Worm (Caenorhabditis elegans) whole organism, early embryonic: ENCODE measurements around the gene C05C9.3.

ENCODE experiments used
- B0310.2 ChIP-seq: sonication (generic microtip); optimal IDR thresholded peaks from 2 replicates; lab custom pipeline; 2016; ENCODE audit warnings: mild to moderate bottlenecking, missing genetic modification characterization, missing compliant biosample characterization
- F13C5.2 ChIP-seq: sonication (generic microtip); optimal IDR thresholded peaks from 2 replicates; lab custom pipeline; 2017; ENCODE audit warnings: mild to moderate bottlenecking, missing genetic modification characterization, inconsistent platforms, missing compliant biosample characterization
- aly-1 ChIP-seq: sonication (generic microtip); optimal IDR thresholded peaks from 2 replicates; lab custom pipeline; 2016; ENCODE audit warnings: missing genetic modification characterization, missing compliant biosample characterization
- ama-1 ChIP-seq: fragments of 150-350 bp; optimal IDR thresholded peaks from 2 replicates; lab custom pipeline; 2014
- ceh-13 ChIP-seq: fragments of 200-800 bp; sonication (Bioruptor generic); optimal IDR thresholded peaks from 2 replicates; lab custom pipeline; 2018; ENCODE audit warnings: mild to moderate bottlenecking, missing genetic modification characterization, missing compliant biosample characterization
- ceh-36 ChIP-seq: sonication (generic microtip); optimal IDR thresholded peaks from 2 replicates; lab custom pipeline; 2016; ENCODE audit warnings: missing genetic modification characterization, inconsistent platforms, missing compliant biosample characterization
- ets-7 ChIP-seq: sonication (generic microtip); optimal IDR thresholded peaks from 2 replicates; lab custom pipeline; 2016; ENCODE audit warnings: missing genotype, missing genetic modification characterization, missing compliant biosample characterization
- flt-1 ChIP-seq: fragments of 200-800 bp; sonication (Bioruptor generic); IDR thresholded peaks from 2 replicates; pipeline ENCODE4 v1.3.6; 2022; ENCODE audit warnings: missing genetic modification characterization, missing compliant biosample characterization
- hmbx-1 ChIP-seq: sonication (generic microtip); optimal IDR thresholded peaks from 2 replicates; lab custom pipeline; 2016; ENCODE audit warnings: mild to moderate bottlenecking, missing genetic modification characterization, missing compliant biosample characterization
- hmg-4 ChIP-seq: fragments of 200-800 bp; sonication (Bioruptor generic); optimal IDR thresholded peaks from 2 replicates; lab custom pipeline; 2018; ENCODE audit warnings: mild to moderate bottlenecking, missing genetic modification characterization, missing compliant biosample characterization
- hnd-1 ChIP-seq: sonication (generic microtip); optimal IDR thresholded peaks from 2 replicates; lab custom pipeline; 2016; ENCODE audit warnings: missing genetic modification characterization, missing compliant biosample characterization
- pes-1 ChIP-seq: fragments of 200-800 bp; sonication (Bioruptor generic); IDR thresholded peaks from 2 replicates; pipeline ENCODE4 v1.3.6; 2022; ENCODE audit warnings: missing genetic modification reagents, missing genetic modification characterization, missing compliant biosample characterization
- scrt-1 ChIP-seq: fragments of 200-800 bp; sonication (Bioruptor generic); IDR thresholded peaks from 2 replicates; pipeline ENCODE4 v1.3.6; 2022; ENCODE audit warnings: missing genetic modification characterization, missing compliant biosample characterization
- sea-1 ChIP-seq: fragments of 200-800 bp; sonication (Bioruptor generic); conservative IDR thresholded peaks from 2 replicates; pipeline ENCODE4 v1.3.6; 2022; ENCODE audit warnings: missing genetic modification characterization, missing compliant biosample characterization
- tbx-11 ChIP-seq: fragments of 200-800 bp; sonication (Bioruptor generic); IDR thresholded peaks from 2 replicates; pipeline ENCODE4 v1.3.6; 2022; ENCODE audit warnings: missing genetic modification characterization, missing compliant biosample characterization
- tbx-37 ChIP-seq: fragments of 200-800 bp; sonication (Bioruptor generic); conservative IDR thresholded peaks from 2 replicates; pipeline ENCODE4 v1.3.6; 2022; ENCODE audit warnings: missing genetic modification reagents, missing genetic modification characterization, missing compliant biosample characterization
- tra-4 ChIP-seq: sonication (generic microtip); optimal IDR thresholded peaks from 2 replicates; lab custom pipeline; 2017; ENCODE audit warnings: missing genetic modification characterization, missing compliant biosample characterization

The C05C9.3 gene

ce11 chrX:11136988-11137387, 15.6 kb downstream of the C05C9.3 start:
- no peak for TF ChIP-seq tbx-11

- no peak for TF ChIP-seq tbx-11
- TF ChIP-seq scrt-1 (GFP tag; lab: Robert Waterston, UW), result no peak
- no peak for TF ChIP-seq sea-1 (GFP tag; lab: Robert Waterston, UW)
- TF ChIP-seq hmbx-1 (tag; lab: Kevin White, UChicago), result no peak
- no peak for TF ChIP-seq pes-1
- TF ChIP-seq ama-1 (lab: Kevin White, UChicago), result no peak
- TF ChIP-seq ceh-13, result no peak
- TF ChIP-seq tbx-37 (GFP tag; lab: Robert Waterston, UW), result no peak
- TF ChIP-seq B0310.2 (tag; lab: Kevin White, UChicago), result no peak
- no peak for TF ChIP-seq ets-7
- no peak for TF ChIP-seq F13C5.2 (tag; lab: Kevin White, UChicago)
- TF ChIP-seq hmg-4 (GFP tag; lab: Kevin White, UChicago), result no peak
- no peak for TF ChIP-seq ceh-36 (tag; lab: Kevin White, UChicago)
- TF ChIP-seq flt-1, result no peak
- no peak for TF ChIP-seq hnd-1 (tag; lab: Kevin White, UChicago)
Measured at ce11 chrX:11134750-11135394, 17.7 kb downstream of the C05C9.3 start.

- TF ChIP-seq ama-1 (lab: Kevin White, UChicago) (no peak), tbx-11 (no peak), tra-4 (no peak), ceh-36 (tag; lab: Kevin White, UChicago) (no peak), hnd-1 (tag; lab: Kevin White, UChicago) (no peak), ceh-13 (no peak), aly-1 (tag; lab: Kevin White, UChicago) (no peak), tbx-37 (GFP tag; lab: Robert Waterston, UW) (no peak), hmg-4 (GFP tag; lab: Kevin White, UChicago) (no peak), pes-1 (no peak)
Measured at ce11 chrX:11132260-11132659, 20.4 kb downstream of the C05C9.3 start.

DNA sequence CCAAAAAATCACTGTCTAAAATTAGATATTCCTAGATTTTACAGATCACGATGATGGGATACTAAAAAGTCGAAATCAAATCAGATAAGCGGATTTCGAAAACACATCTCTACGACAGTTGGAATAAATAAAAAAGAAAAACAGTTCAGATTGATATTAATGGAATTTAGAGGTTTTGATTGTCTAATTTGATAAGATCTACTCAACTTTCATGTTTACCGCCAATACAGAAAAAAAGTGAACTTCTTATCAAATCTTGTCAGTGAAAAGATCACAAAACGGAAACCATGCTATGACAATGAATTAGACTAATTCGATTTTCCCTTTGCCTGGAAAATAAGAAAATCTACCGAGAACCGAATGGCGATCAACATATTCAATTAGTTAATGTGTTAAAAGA, 26.4 kb downstream of the C05C9.3 start:
- TF ChIP-seq ama-1 (lab: Kevin White, UChicago) (no peak), sea-1 (GFP tag; lab: Robert Waterston, UW) (no peak), scrt-1 (GFP tag; lab: Robert Waterston, UW) (no peak), pes-1 (no peak), ceh-13 (no peak), ceh-36 (tag; lab: Kevin White, UChicago) (no peak), tra-4 (no peak), tbx-37 (GFP tag; lab: Robert Waterston, UW) (no peak), hmg-4 (GFP tag; lab: Kevin White, UChicago) (no peak), hmbx-1 (tag; lab: Kevin White, UChicago) (no peak), aly-1 (tag; lab: Kevin White, UChicago) (no peak), F13C5.2 (tag; lab: Kevin White, UChicago) (no peak), flt-1 (no peak), hnd-1 (tag; lab: Kevin White, UChicago) (no peak), tbx-11 (no peak), ets-7 (no peak)

DNA sequence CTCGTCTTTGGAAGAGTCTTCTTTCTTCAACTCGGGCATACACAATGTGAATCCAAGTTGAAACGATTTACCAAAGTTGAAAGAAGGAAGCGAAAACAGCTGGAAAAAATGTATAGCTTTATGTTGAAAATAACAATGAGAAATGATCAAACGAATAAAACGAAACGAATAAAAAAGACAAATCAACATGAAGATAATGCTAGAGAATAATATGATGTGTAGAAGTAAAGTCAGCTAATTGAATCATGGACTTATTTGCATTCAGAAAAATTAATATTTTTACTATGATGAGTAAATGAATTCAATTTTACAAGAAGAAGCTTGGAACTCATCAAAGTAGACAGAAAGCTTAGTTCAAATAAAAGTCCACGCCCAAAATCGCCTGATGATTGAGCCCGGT, 27.1 kb downstream of the C05C9.3 start, which contains the start of gene alr-1:
TSS of gene alr-1 (minus strand) at position 101 of the 400 bp plus-strand sequence.
- TF ChIP-seq F13C5.2 (tag; lab: Kevin White, UChicago), result no peak
- no peak for TF ChIP-seq aly-1 (tag; lab: Kevin White, UChicago)
- no peak for TF ChIP-seq ets-7
- TF ChIP-seq hmbx-1 (tag; lab: Kevin White, UChicago), result no peak
- TF ChIP-seq ceh-13, result no peak
- TF ChIP-seq sea-1 (GFP tag; lab: Robert Waterston, UW), result no peak
- no peak for TF ChIP-seq ceh-36 (tag; lab: Kevin White, UChicago)
- TF ChIP-seq B0310.2 (tag; lab: Kevin White, UChicago), result no peak
- TF ChIP-seq tbx-11, result no peak
- no peak for TF ChIP-seq ama-1 (lab: Kevin White, UChicago)
- no peak for TF ChIP-seq tra-4
- TF ChIP-seq flt-1, result no peak
- TF ChIP-seq scrt-1 (GFP tag; lab: Robert Waterston, UW), result no peak
- no peak for TF ChIP-seq hmg-4 (GFP tag; lab: Kevin White, UChicago)
- TF ChIP-seq pes-1, result no peak
- no peak for TF ChIP-seq tbx-37 (GFP tag; lab: Robert Waterston, UW)

DNA sequence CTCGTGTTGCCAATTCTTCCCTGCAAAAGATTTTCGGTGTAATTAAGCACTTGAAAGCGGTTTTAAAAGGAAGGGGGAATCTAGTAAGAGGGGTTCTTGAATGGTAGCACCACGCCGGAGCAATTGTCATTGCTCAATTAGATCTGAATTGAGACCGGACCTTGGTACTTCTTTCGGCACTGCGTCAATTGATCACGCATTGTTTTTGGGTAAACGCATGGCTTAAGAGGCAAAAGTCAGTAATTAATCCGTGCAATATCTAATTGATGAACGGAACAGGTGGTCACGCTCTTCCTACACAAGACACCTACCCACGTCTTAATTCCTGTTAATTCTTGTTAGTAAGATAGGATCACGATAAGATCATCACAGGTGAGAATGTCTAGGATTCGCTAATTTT, 28.6 kb downstream of the C05C9.3 start:
- TF ChIP-seq hmbx-1 (tag; lab: Kevin White, UChicago), result no peak

ce11 chrX:11122412-11122811, 30.2 kb downstream of the C05C9.3 start:
- no peak for TF ChIP-seq flt-1
- no peak for TF ChIP-seq ets-7
- no peak for TF ChIP-seq ceh-13
- TF ChIP-seq hnd-1 (tag; lab: Kevin White, UChicago), result no peak
- no peak for TF ChIP-seq ama-1 (lab: Kevin White, UChicago)
- TF ChIP-seq aly-1 (tag; lab: Kevin White, UChicago), result no peak
- TF ChIP-seq F13C5.2 (tag; lab: Kevin White, UChicago), result no peak
- TF ChIP-seq hmbx-1 (tag; lab: Kevin White, UChicago), result no peak

- no peak for TF ChIP-seq ets-7
- no peak for TF ChIP-seq pes-1
- TF ChIP-seq ceh-36 (tag; lab: Kevin White, UChicago), result no peak
- no peak for TF ChIP-seq sea-1 (GFP tag; lab: Robert Waterston, UW)
- no peak for TF ChIP-seq tbx-11
- no peak for TF ChIP-seq hnd-1 (tag; lab: Kevin White, UChicago)
- no peak for TF ChIP-seq scrt-1 (GFP tag; lab: Robert Waterston, UW)
- TF ChIP-seq ceh-13, result no peak
- no peak for TF ChIP-seq flt-1
- TF ChIP-seq B0310.2 (tag; lab: Kevin White, UChicago), result no peak
- TF ChIP-seq hmg-4 (GFP tag; lab: Kevin White, UChicago), result no peak
- TF ChIP-seq tra-4, result no peak
- TF ChIP-seq F13C5.2 (tag; lab: Kevin White, UChicago), result no peak
- no peak for TF ChIP-seq tbx-37 (GFP tag; lab: Robert Waterston, UW)
- TF ChIP-seq hmbx-1 (tag; lab: Kevin White, UChicago), result no peak
Measured at ce11 chrX:11120808-11121207, 31.8 kb downstream of the C05C9.3 start, which contains the start of gene R08B4.3. Gene R08B4.3 (minus strand): TSS chrX:11121005.
